Worm (Caenorhabditis elegans) whole organism, L2 larva: ENCODE results near the gene F13A2.9.

Experiments used
- C34F6.9 ChIP-seq: fragments of 150-350 bp; optimal IDR thresholded peaks from 2 replicates; lab custom pipeline; 2014; ENCODE audit warnings: missing biosample characterization, missing genetic modification characterization
- F13H6.1 ChIP-seq: sonication (generic microtip); optimal IDR thresholded peaks from 2 replicates; lab custom pipeline; 2016; ENCODE audit warnings: missing genetic modification characterization, missing compliant biosample characterization
- R02D3.7 ChIP-seq: fragments of 150-350 bp; optimal IDR thresholded peaks from 2 replicates; lab custom pipeline; 2014; ENCODE audit warnings: missing biosample characterization, missing genetic modification characterization
- Y55F3AM.14 ChIP-seq: fragments of 200-800 bp; sonication (Bioruptor generic); optimal IDR thresholded peaks from 2 replicates; lab custom pipeline; 2018; ENCODE audit warnings: mild to moderate bottlenecking, missing genetic modification characterization, missing compliant biosample characterization
- ZK546.5 ChIP-seq: sonication (generic microtip); optimal IDR thresholded peaks from 2 replicates; lab custom pipeline; 2017; ENCODE audit warnings: missing biosample characterization, missing genetic modification characterization
- ama-1 ChIP-seq: fragments of 150-350 bp; optimal IDR thresholded peaks from 2 replicates; lab custom pipeline; 2018; ENCODE audit warnings: inconsistent platforms
- blmp-1 ChIP-seq: sonication (generic microtip); optimal IDR thresholded peaks from 2 replicates; lab custom pipeline; 2017; ENCODE audit warnings: missing genetic modification characterization, mild to moderate bottlenecking, missing compliant biosample characterization, antibody characterized with exemption, moderate library complexity; ENCODE audit not compliant: insufficient read depth
- ceh-16 ChIP-seq: fragments of 150-350 bp; optimal IDR thresholded peaks from 2 replicates; lab custom pipeline; 2014; ENCODE audit warnings: missing biosample characterization, missing genetic modification characterization
- ceh-82 ChIP-seq: fragments of 150-350 bp; optimal IDR thresholded peaks from 2 replicates; lab custom pipeline; 2014; ENCODE audit warnings: missing biosample characterization, missing genetic modification characterization
- crh-2 ChIP-seq: sonication (generic microtip); optimal IDR thresholded peaks from 2 replicates; lab custom pipeline; 2017; ENCODE audit warnings: missing biosample characterization, missing genetic modification characterization
- dmd-4 ChIP-seq: sonication (generic microtip); optimal IDR thresholded peaks from 2 replicates; lab custom pipeline; 2017; ENCODE audit warnings: missing biosample characterization, missing genetic modification characterization
- egl-27 ChIP-seq: sonication (generic microtip); optimal IDR thresholded peaks from 3 replicates; lab custom pipeline; 2017; ENCODE audit warnings: missing biosample characterization, missing genetic modification reagents, missing genetic modification characterization
- elt-1 ChIP-seq: fragments of 150-350 bp; optimal IDR thresholded peaks from 2 replicates; lab custom pipeline; 2014; ENCODE audit warnings: missing biosample characterization, missing genetic modification characterization
- gmeb-1 ChIP-seq: fragments of 150-350 bp; optimal IDR thresholded peaks from 2 replicates; lab custom pipeline; 2014; ENCODE audit warnings: missing biosample characterization, missing genetic modification characterization
- lsy-2 ChIP-seq, 2 experiments: fragments of 150-350 bp in 1 of 2; sonication (generic microtip) in 1 of 2; optimal IDR thresholded peaks; 2 replicates each; lab custom pipeline; 2014 to 2017; ENCODE audit warnings: missing biosample characterization in 2 of 2, missing genetic modification characterization in 2 of 2
- mbf-1 ChIP-seq: sonication (generic microtip); optimal IDR thresholded peaks from 2 replicates; lab custom pipeline; 2017; ENCODE audit warnings: missing biosample characterization, missing genetic modification characterization
- mdl-1 ChIP-seq, 2 experiments: fragments of 150-350 bp in 1 of 2; sonication (generic microtip) in 1 of 2; optimal IDR thresholded peaks; 2 replicates each; lab custom pipeline; 2017; ENCODE audit warnings: missing biosample characterization in 2 of 2, missing genetic modification characterization in 2 of 2
- nhr-10 ChIP-seq: sonication (generic microtip); optimal IDR thresholded peaks from 2 replicates; lab custom pipeline; 2017; ENCODE audit warnings: missing biosample characterization, missing genetic modification characterization
- nhr-11 ChIP-seq: fragments of 150-350 bp; optimal IDR thresholded peaks from 2 replicates; lab custom pipeline; 2014; ENCODE audit warnings: missing biosample characterization, missing genetic modification characterization
- nhr-129 ChIP-seq: fragments of 150-350 bp; optimal IDR thresholded peaks from 2 replicates; lab custom pipeline; 2014; ENCODE audit warnings: missing biosample characterization, missing genetic modification characterization
- nhr-23 ChIP-seq: fragments of 150-350 bp; optimal IDR thresholded peaks from 2 replicates; lab custom pipeline; 2014; ENCODE audit warnings: missing biosample characterization, missing genetic modification reagents, missing genetic modification characterization
- nhr-25 ChIP-seq: fragments of 150-350 bp; sonication (generic microtip); optimal IDR thresholded peaks from 3 replicates; lab custom pipeline; 2014; ENCODE audit warnings: missing biosample characterization, missing genetic modification characterization
- nhr-6 ChIP-seq: fragments of 150-350 bp; optimal IDR thresholded peaks from 2 replicates; lab custom pipeline; 2014; ENCODE audit warnings: missing biosample characterization, missing genetic modification characterization
- peb-1 ChIP-seq: fragments of 150-350 bp; optimal IDR thresholded peaks from 2 replicates; lab custom pipeline; 2014; ENCODE audit warnings: missing biosample characterization, missing genetic modification characterization
- sem-4 ChIP-seq: fragments of 150-350 bp; optimal IDR thresholded peaks from 2 replicates; lab custom pipeline; 2014; ENCODE audit warnings: missing biosample characterization, missing genetic modification reagents, missing genetic modification characterization
- skn-1 ChIP-seq: sonication (generic microtip); optimal IDR thresholded peaks from 2 replicates; lab custom pipeline; 2017; ENCODE audit warnings: missing biosample characterization, missing genetic modification characterization
- sma-9 ChIP-seq, 2 experiments: fragments of 150-350 bp in 1 of 2; sonication (generic microtip) in 1 of 2; optimal IDR thresholded peaks; 2 replicates each; lab custom pipeline; 2014 to 2016; ENCODE audit warnings: missing genetic modification characterization in 2 of 2, mild to moderate bottlenecking in 1 of 2, missing biosample characterization in 1 of 2, missing compliant biosample characterization in 1 of 2, missing genetic modification reagents in 1 of 2, moderate library complexity in 1 of 2
- snpc-4 ChIP-seq: fragments of 150-350 bp; optimal IDR thresholded peaks from 2 replicates; lab custom pipeline; 2014; ENCODE audit warnings: missing biosample characterization, missing genetic modification characterization
- zag-1 ChIP-seq: fragments of 150-350 bp; optimal IDR thresholded peaks from 2 replicates; lab custom pipeline; 2014; ENCODE audit warnings: missing biosample characterization, missing genetic modification characterization
- ztf-1 ChIP-seq: fragments of 200-800 bp; sonication (Bioruptor generic); conservative IDR thresholded peaks from 2 replicates; pipeline ENCODE4 v1.3.6; 2022; ENCODE audit warnings: missing genetic modification characterization, missing compliant biosample characterization
- ztf-11 ChIP-seq: sonication (generic microtip); optimal IDR thresholded peaks from 2 replicates; lab custom pipeline; 2017; ENCODE audit warnings: missing biosample characterization, missing genetic modification characterization
- ztf-4 ChIP-seq: fragments of 150-350 bp; optimal IDR thresholded peaks from 2 replicates; lab custom pipeline; 2014; ENCODE audit warnings: missing biosample characterization, missing genetic modification characterization

Gene F13A2.9

ce11 chrV:4361505-4361904 is 25.8 kb downstream of the F13A2.9 start, which contains the start of gene F32D1.3:
Gene F32D1.3, minus strand, starts transcription at chrV:4361569.
- TF ChIP-seq ceh-16 (tag; lab: Kevin White, UChicago) (peak; percentile 43), egl-27 (tag; lab: Kevin White, UChicago) (no peak), mbf-1 (no peak), elt-1 (tag; lab: Kevin White, UChicago) (peak; percentile 10), C34F6.9 (tag; lab: Kevin White, UChicago) (no peak), sma-9 (GFP tag; optimal IDR thresholded peaks at IDR 0.05; lab: Kevin White, UChicago) (peak; percentile 53), sma-9 (tag; optimal IDR thresholded peaks at IDR 0.05; lab: Kevin White, UChicago) (no peak), sem-4 (tag; lab: Kevin White, UChicago) (no peak), ama-1 (no peak), nhr-25 (tag; lab: Kevin White, UChicago) (peak; percentile 31), crh-2 (tag; lab: Kevin White, UChicago) (no peak), ZK546.5 (tag; lab: Kevin White, UChicago) (no peak), lsy-2 (tag; optimal IDR thresholded peaks at IDR 0.05; lab: Kevin White, UChicago) (no peak), nhr-23 (no peak), skn-1 (no peak), mdl-1 (tag; optimal IDR thresholded peaks at IDR 0.05; lab: Kevin White, UChicago) (peak in 1 of 2 experiments; percentile 31), blmp-1 (tag; lab: Kevin White, UChicago) (no peak), ztf-4 (tag; lab: Kevin White, UChicago) (no peak), peb-1 (tag; lab: Kevin White, UChicago) (no peak)

- TF ChIP-seq snpc-4 (tag; lab: Kevin White, UChicago), result no peak
- no peak for TF ChIP-seq crh-2 (tag; lab: Kevin White, UChicago)
- TF ChIP-seq sma-9 (GFP tag; optimal IDR thresholded peaks at IDR 0.05; lab: Kevin White, UChicago), result no peak
- no peak for TF ChIP-seq sma-9 (tag; optimal IDR thresholded peaks at IDR 0.05; lab: Kevin White, UChicago)
- no peak for TF ChIP-seq gmeb-1 (tag; lab: Kevin White, UChicago)
Measured at ce11 chrV:4360018-4360417, 27.3 kb downstream of the F13A2.9 start.

ce11 chrV:4359127-4359526 is 28.2 kb downstream of the F13A2.9 start:
- TF ChIP-seq zag-1 (tag; lab: Kevin White, UChicago) (no peak), mdl-1 (tag; optimal IDR thresholded peaks at IDR 0.05; lab: Kevin White, UChicago) (no peak), sma-9 (GFP tag; optimal IDR thresholded peaks at IDR 0.05; lab: Kevin White, UChicago) (no peak), sma-9 (tag; optimal IDR thresholded peaks at IDR 0.05; lab: Kevin White, UChicago) (no peak), F13H6.1 (no peak), ceh-82 (tag; lab: Kevin White, UChicago) (no peak), Y55F3AM.14 (GFP tag; lab: Kevin White, UChicago) (no peak), R02D3.7 (tag; lab: Kevin White, UChicago) (no peak), egl-27 (tag; lab: Kevin White, UChicago) (no peak), ztf-11 (tag; lab: Kevin White, UChicago) (no peak), skn-1 (no peak), dmd-4 (tag; lab: Kevin White, UChicago) (no peak), ztf-4 (tag; lab: Kevin White, UChicago) (no peak), nhr-10 (tag; lab: Kevin White, UChicago) (no peak), nhr-11 (tag; lab: Kevin White, UChicago) (no peak), blmp-1 (tag; lab: Kevin White, UChicago) (no peak), nhr-6 (tag; lab: Kevin White, UChicago) (no peak)
- TF ChIP-seq, all 48 proteins: peak for 0

- TF ChIP-seq C34F6.9 (tag; lab: Kevin White, UChicago), result peak; percentile 13
- TF ChIP-seq nhr-129 (tag; lab: Kevin White, UChicago), result peak; percentile 13
- TF ChIP-seq ztf-1 (GFP tag; lab: Robert Waterston, UW), result no peak
- peak; percentile 12 for TF ChIP-seq egl-27 (tag; lab: Kevin White, UChicago)
- TF ChIP-seq sma-9 (GFP tag; optimal IDR thresholded peaks at IDR 0.05; lab: Kevin White, UChicago), result peak; percentile 43
- TF ChIP-seq sma-9 (tag; optimal IDR thresholded peaks at IDR 0.05; lab: Kevin White, UChicago), result no peak
- no peak for TF ChIP-seq nhr-25 (tag; lab: Kevin White, UChicago)
- peak; percentile 64 for TF ChIP-seq sem-4 (tag; lab: Kevin White, UChicago)
- peak in 1 of 2 experiments; percentile 20 for TF ChIP-seq lsy-2 (tag; optimal IDR thresholded peaks at IDR 0.05; lab: Kevin White, UChicago)
- TF ChIP-seq, all 48 proteins: peak for 6
Measured at ce11 chrV:4357369-4357768, 29.9 kb downstream of the F13A2.9 start.
